Fruit fly (Drosophila melanogaster) whole organism, embryonic: ENCODE measurements around the gene Ir87a.

Experiments used
- Ada2b ChIP-seq: fragments of 200-800 bp; sonication (Bioruptor generic); IDR thresholded peaks from 2 replicates; pipeline ENCODE4 v1.3.6; 2022; ENCODE audit warnings: missing biosample characterization, missing genetic modification characterization
- Asciz ChIP-seq: fragments of 200-800 bp; sonication (Bioruptor generic); optimal IDR thresholded peaks from 2 replicates; lab custom pipeline; 2017; ENCODE audit warnings: missing biosample characterization, mild to moderate bottlenecking, missing genetic modification characterization, missing genetic modification reagents
- Atf6 ChIP-seq: fragments of 200-800 bp; sonication (Bioruptor generic); IDR thresholded peaks from 2 replicates; pipeline ENCODE4 v1.3.6; 2022; ENCODE audit warnings: missing biosample characterization, missing genetic modification characterization
- CG10274 ChIP-seq: fragments of 200-800 bp; sonication (Bioruptor generic); optimal IDR thresholded peaks from 3 replicates; lab custom pipeline; 2017; ENCODE audit warnings: missing biosample characterization, mild to moderate bottlenecking, missing genetic modification characterization
- CG10366 ChIP-seq: fragments of 200-800 bp; sonication (Bioruptor generic); IDR thresholded peaks from 2 replicates; pipeline ENCODE4 v1.3.6; 2022; ENCODE audit warnings: missing biosample characterization, missing genetic modification characterization
- CG10431 ChIP-seq: fragments of 200-800 bp; sonication (Bioruptor generic); optimal IDR thresholded peaks from 3 replicates; lab custom pipeline; 2018; ENCODE audit warnings: missing biosample characterization, mild to moderate bottlenecking, missing genetic modification characterization
- CG12659 ChIP-seq: fragments of 200-800 bp; sonication (Bioruptor generic); optimal IDR thresholded peaks from 3 replicates; lab custom pipeline; 2017; ENCODE audit warnings: mild to moderate bottlenecking, missing biosample characterization, missing genetic modification reagents, missing genetic modification characterization
- CG14050 ChIP-seq: fragments of 200-800 bp; sonication (Bioruptor generic); IDR thresholded peaks from 3 replicates; pipeline ENCODE4 v1.3.6; 2022; ENCODE audit warnings: missing biosample characterization, missing genetic modification characterization
- CG15269 ChIP-seq: fragments of 200-800 bp; sonication (Bioruptor generic); optimal IDR thresholded peaks from 2 replicates; lab custom pipeline; 2018; ENCODE audit warnings: missing biosample characterization, mild to moderate bottlenecking, missing genetic modification characterization, moderate library complexity
- CG1529 ChIP-seq: fragments of 200-800 bp; sonication (Bioruptor generic); optimal IDR thresholded peaks from 3 replicates; lab custom pipeline; 2018; ENCODE audit warnings: missing biosample characterization, missing genetic modification characterization
- CG17829 ChIP-seq: fragments of 200-800 bp; optimal IDR thresholded peaks from 2 replicates; lab custom pipeline; 2019; ENCODE audit warnings: missing biosample characterization, mild to moderate bottlenecking, missing genetic modification characterization, moderate library complexity
- CG18262 ChIP-seq: fragments of 200-800 bp; optimal IDR thresholded peaks from 3 replicates; lab custom pipeline; 2019; ENCODE audit warnings: missing biosample characterization, mild to moderate bottlenecking, missing genetic modification characterization, moderate library complexity
- CG2116 ChIP-seq: fragments of 200-800 bp; sonication (Bioruptor generic); optimal IDR thresholded peaks from 3 replicates; lab custom pipeline; 2018; ENCODE audit warnings: missing biosample characterization, mild to moderate bottlenecking, missing genetic modification characterization
- CG30020 ChIP-seq: fragments of 200-800 bp; optimal IDR thresholded peaks from 2 replicates; lab custom pipeline; 2019; ENCODE audit warnings: missing biosample characterization, mild to moderate bottlenecking, missing genetic modification characterization, moderate library complexity
- CG34422 ChIP-seq: fragments of 200-800 bp; sonication (Bioruptor generic); IDR thresholded peaks from 3 replicates; pipeline ENCODE4 v1.3.6; 2022; ENCODE audit warnings: missing biosample characterization, missing genetic modification characterization
- CG4707 ChIP-seq: fragments of 200-800 bp; sonication (Bioruptor generic); optimal IDR thresholded peaks from 2 replicates; lab custom pipeline; 2018; ENCODE audit warnings: missing biosample characterization, mild to moderate bottlenecking, missing genetic modification characterization, moderate library complexity
- CG4730 ChIP-seq: fragments of 200-800 bp; sonication (Bioruptor generic); IDR thresholded peaks from 2 replicates; pipeline ENCODE4 v1.3.6; 2022; ENCODE audit warnings: missing biosample characterization, missing genetic modification characterization
- CG4820 ChIP-seq: fragments of 200-800 bp; sonication (Bioruptor generic); optimal IDR thresholded peaks from 3 replicates; lab custom pipeline; 2016; ENCODE audit warnings: missing biosample characterization, missing genetic modification characterization
- CG6791 ChIP-seq: fragments of 200-800 bp; sonication (Bioruptor generic); IDR thresholded peaks from 3 replicates; pipeline ENCODE4 v1.3.6; 2022; ENCODE audit warnings: missing biosample characterization, missing genetic modification characterization; ENCODE audit not compliant: partially characterized antibody
- CG7745 ChIP-seq: fragments of 200-800 bp; sonication (Bioruptor generic); optimal IDR thresholded peaks from 2 replicates; lab custom pipeline; 2018; ENCODE audit warnings: missing biosample characterization, mild to moderate bottlenecking, missing genetic modification characterization, moderate library complexity
- CG8290 ChIP-seq, 3 experiments: fragments of 200-800 bp; sonication (Bioruptor generic); optimal IDR thresholded peaks; 2 replicates each; lab custom pipeline; 2016 to 2019; ENCODE audit warnings: missing biosample characterization in 3 of 3, missing genetic modification characterization in 3 of 3, mild to moderate bottlenecking in 2 of 3, moderate library complexity in 1 of 3
- CG8924 ChIP-seq: fragments of 200-800 bp; optimal IDR thresholded peaks from 3 replicates; lab custom pipeline; 2019; ENCODE audit warnings: missing biosample characterization, mild to moderate bottlenecking, missing genetic modification characterization, moderate library complexity
- CG9437 ChIP-seq: fragments of 200-800 bp; sonication (Bioruptor generic); optimal IDR thresholded peaks from 2 replicates; lab custom pipeline; 2018; ENCODE audit warnings: missing biosample characterization, mild to moderate bottlenecking, missing genetic modification characterization
- D19B ChIP-seq: fragments of 200-800 bp; sonication (Bioruptor generic); optimal IDR thresholded peaks from 2 replicates; lab custom pipeline; 2017; ENCODE audit warnings: missing biosample characterization, mild to moderate bottlenecking, missing genetic modification characterization
- E2f1 ChIP-seq: fragments of 200-800 bp; sonication (Bioruptor generic); IDR thresholded peaks from 2 replicates; pipeline ENCODE4 v1.3.6; 2022; ENCODE audit warnings: missing biosample characterization, missing genetic modification characterization
- HLH3B ChIP-seq: fragments of 200-800 bp; sonication (Bioruptor generic); IDR thresholded peaks from 2 replicates; pipeline ENCODE4 v1.3.6; 2022; ENCODE audit warnings: missing biosample characterization, missing genetic modification characterization
- Hr39 ChIP-seq: fragments of >200 bp; optimal IDR thresholded peaks from 2 replicates; lab custom pipeline; 2017
- MBD-R2 ChIP-seq: fragments of 200-800 bp; sonication (Bioruptor generic); IDR thresholded peaks from 2 replicates; pipeline ENCODE4 v1.3.6; 2022; ENCODE audit warnings: missing biosample characterization, missing genetic modification characterization
- NK7.1 ChIP-seq: fragments of 200-800 bp; sonication (Bioruptor generic); optimal IDR thresholded peaks from 3 replicates; lab custom pipeline; 2016; ENCODE audit warnings: missing biosample characterization, missing genetic modification characterization
- Neu2 ChIP-seq: fragments of 200-800 bp; sonication (Bioruptor generic); optimal IDR thresholded peaks from 3 replicates; lab custom pipeline; 2016; ENCODE audit warnings: missing biosample characterization, missing genetic modification characterization, borderline replicate concordance
- Oli ChIP-seq: fragments of 200-800 bp; sonication (Bioruptor generic); optimal IDR thresholded peaks from 2 replicates; lab custom pipeline; 2018; ENCODE audit warnings: missing biosample characterization, mild to moderate bottlenecking, missing genetic modification characterization, moderate library complexity
- Ptx1 ChIP-seq: fragments of 200-800 bp; sonication (Bioruptor generic); IDR thresholded peaks from 2 replicates; pipeline ENCODE4 v1.3.6; 2022; ENCODE audit warnings: missing biosample characterization, missing genetic modification characterization
- Ssrp ChIP-seq: fragments of 200-800 bp; sonication (Bioruptor generic); optimal IDR thresholded peaks from 2 replicates; lab custom pipeline; 2018; ENCODE audit warnings: missing biosample characterization, mild to moderate bottlenecking, missing genetic modification characterization, moderate library complexity
- TFAM ChIP-seq: fragments of 200-800 bp; sonication (Bioruptor generic); optimal IDR thresholded peaks from 2 replicates; lab custom pipeline; 2017; ENCODE audit warnings: missing biosample characterization, missing genetic modification characterization, inconsistent platforms
- cato ChIP-seq: fragments of 200-800 bp; sonication (Bioruptor generic); optimal IDR thresholded peaks from 2 replicates; lab custom pipeline; 2016; ENCODE audit warnings: missing biosample characterization, missing genetic modification characterization, borderline replicate concordance
- chn ChIP-seq: fragments of 200-800 bp; sonication (Bioruptor generic); optimal IDR thresholded peaks from 2 replicates; lab custom pipeline; 2016; ENCODE audit warnings: missing biosample characterization, missing genetic modification characterization
- fd102C ChIP-seq: fragments of 200-800 bp; sonication (Bioruptor generic); optimal IDR thresholded peaks from 2 replicates; lab custom pipeline; 2018; ENCODE audit warnings: missing biosample characterization, mild to moderate bottlenecking, missing genetic modification characterization, moderate library complexity
- fd3F ChIP-seq: fragments of 200-800 bp; sonication (Bioruptor generic); optimal IDR thresholded peaks from 2 replicates; lab custom pipeline; 2018; ENCODE audit warnings: missing biosample characterization, mild to moderate bottlenecking, missing genetic modification characterization, moderate library complexity
- grn ChIP-seq: fragments of 200-800 bp; sonication (Bioruptor generic); optimal IDR thresholded peaks from 3 replicates; lab custom pipeline; 2017; ENCODE audit warnings: missing biosample characterization, missing genetic modification characterization
- gro ChIP-seq: fragments of 200-800 bp; sonication (Bioruptor generic); optimal IDR thresholded peaks from 2 replicates; lab custom pipeline; 2016; ENCODE audit warnings: missing biosample characterization, missing genetic modification characterization
- gsb ChIP-seq: fragments of 200-800 bp; sonication (Bioruptor generic); IDR thresholded peaks from 2 replicates; pipeline ENCODE4 v1.3.6; 2022; ENCODE audit warnings: missing biosample characterization, missing genetic modification characterization
- nau ChIP-seq: fragments of 200-800 bp; sonication (Bioruptor generic); optimal IDR thresholded peaks from 3 replicates; lab custom pipeline; 2017; ENCODE audit warnings: missing biosample characterization, mild to moderate bottlenecking, missing genetic modification characterization, missing genetic modification reagents
- otp ChIP-seq: fragments of 200-800 bp; sonication (Bioruptor generic); IDR thresholded peaks from 3 replicates; pipeline ENCODE4, ENCODE4 v1.3.6; 2022; ENCODE audit warnings: missing biosample characterization, missing genetic modification characterization
- pb ChIP-seq: fragments of 200-800 bp; sonication (Bioruptor generic); optimal IDR thresholded peaks from 3 replicates; lab custom pipeline; 2016; ENCODE audit warnings: missing biosample characterization, missing genetic modification characterization
- sr ChIP-seq: fragments of 200-800 bp; sonication (Bioruptor generic); IDR thresholded peaks from 3 replicates; pipeline ENCODE4 v1.3.6; 2022; ENCODE audit warnings: missing biosample characterization, missing genetic modification characterization
- stc ChIP-seq: fragments of 200-800 bp; sonication (Bioruptor generic); IDR thresholded peaks from 2 replicates; pipeline ENCODE4 v1.3.6; 2022; ENCODE audit warnings: missing biosample characterization, missing genetic modification characterization
- trem ChIP-seq: fragments of 200-800 bp; optimal IDR thresholded peaks from 3 replicates; lab custom pipeline; 2019; ENCODE audit warnings: missing biosample characterization, mild to moderate bottlenecking, missing genetic modification characterization, moderate library complexity
- trh ChIP-seq: fragments of 200-800 bp; sonication (Bioruptor generic); optimal IDR thresholded peaks from 2 replicates; lab custom pipeline; 2016; ENCODE audit warnings: missing biosample characterization, missing genetic modification characterization
- vfl ChIP-seq: fragments of 200-800 bp; sonication (Bioruptor generic); optimal IDR thresholded peaks from 2 replicates; lab custom pipeline; 2016; ENCODE audit warnings: missing biosample characterization, missing genetic modification characterization
- vvl ChIP-seq: fragments of 200-800 bp; sonication (Bioruptor generic); IDR thresholded peaks from 2 replicates; pipeline ENCODE4 v1.3.6; 2022; ENCODE audit warnings: missing biosample characterization, missing genetic modification characterization

Gene Ir87a

DNA sequence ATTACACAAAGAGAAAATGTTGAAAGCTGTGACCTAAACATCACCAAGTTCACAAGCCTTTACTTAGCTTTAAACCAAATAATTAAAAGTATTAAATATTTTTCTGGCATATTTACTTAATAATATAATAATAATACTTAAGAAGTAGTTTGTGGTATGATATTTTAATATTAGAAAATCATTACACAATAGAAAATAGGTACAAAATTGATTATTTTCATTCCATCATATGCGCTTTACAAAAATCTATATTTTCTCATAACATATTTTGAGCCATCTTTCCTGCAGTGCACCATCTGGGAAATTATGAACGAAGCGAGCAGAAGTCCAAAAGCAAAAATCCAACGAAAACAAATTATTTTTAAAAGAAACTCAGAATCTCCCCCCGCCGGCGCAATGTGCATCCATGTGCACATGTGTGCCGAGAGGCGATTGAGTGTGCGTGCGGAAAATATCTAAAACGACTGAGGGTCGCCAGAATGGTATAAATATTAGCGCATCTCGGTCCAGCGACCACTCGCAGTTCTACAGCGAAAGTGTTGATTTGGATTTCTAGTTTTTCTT, 5.5 kb downstream of the Ir87a start, which contains the start of gene Act87E (continued):
- no peak for TF ChIP-seq MBD-R2 (GFP tag; lab: Robert Waterston, UW)
- peak; percentile 17 for TF ChIP-seq cato (GFP tag; lab: Kevin White, UChicago)
- peak; percentile 0 for TF ChIP-seq chn
- no peak for TF ChIP-seq NK7.1 (GFP tag; lab: Kevin White, UChicago)
- TF ChIP-seq trh (GFP tag; lab: Kevin White, UChicago): no peak
- TF ChIP-seq vfl (GFP tag; lab: Kevin White, UChicago): no peak
- peak; percentile 84 for TF ChIP-seq CG8924 (tag; lab: Kevin White, UChicago)
- TF ChIP-seq fd102C: no peak
- peak; percentile 15 for TF ChIP-seq CG4820 (GFP tag; lab: Kevin White, UChicago)
- TF ChIP-seq CG14050 (GFP tag; lab: Robert Waterston, UW): no peak
- no peak for TF ChIP-seq pb (GFP tag; lab: Kevin White, UChicago)
- TF ChIP-seq CG1529 (GFP tag; lab: Kevin White, UChicago): peak; percentile 42
- peak; percentile 90 for TF ChIP-seq CG18262 (tag; lab: Kevin White, UChicago)
- no peak for TF ChIP-seq CG4707 (GFP tag; lab: Kevin White, UChicago)
- TF ChIP-seq fd3F (GFP tag; lab: Kevin White, UChicago): peak; percentile 52
- 0 out of 2 replicates have a peak, but pooled peaks have one; percentile 15 for TF ChIP-seq vvl (GFP tag; lab: Robert Waterston, UW)
- 0 out of 2 replicates have a peak, but pooled peaks have one; percentile 19 for TF ChIP-seq CG4730
- no peak for TF ChIP-seq CG10274 (GFP tag; lab: Kevin White, UChicago)
- no peak for TF ChIP-seq D19B (GFP tag; lab: Kevin White, UChicago)
- peak; percentile 64 for TF ChIP-seq trem (tag; lab: Kevin White, UChicago)
- no peak for TF ChIP-seq Hr39 (lab: Kevin White, UChicago)
- peak; percentile 66; the same call in 2 of the 3 replicates for TF ChIP-seq sr (GFP tag; lab: Robert Waterston, UW)
- TF ChIP-seq CG7745 (tag; lab: Kevin White, UChicago): no peak
- peak; percentile 35; the same call in 1 of the 2 replicates for TF ChIP-seq E2f1 (GFP tag; lab: Robert Waterston, UW)
- TF ChIP-seq CG10366 (GFP tag; lab: Robert Waterston, UW): 0 out of 2 replicates have a peak, but pooled peaks have one; percentile 32
- 0 out of 2 replicates have a peak, but pooled peaks have one; percentile 23 for TF ChIP-seq HLH3B (GFP tag; lab: Robert Waterston, UW)
- peak; percentile 35 for TF ChIP-seq CG8290 (GFP tag; optimal IDR thresholded peaks at IDR 0.05; lab: Kevin White, UChicago)
- no peak for TF ChIP-seq CG8290 (tag; optimal IDR thresholded peaks at IDR 0.05; lab: Kevin White, UChicago)
- peak; percentile 8 for TF ChIP-seq CG10431 (GFP tag; lab: Kevin White, UChicago)
- peak; percentile 72 for TF ChIP-seq CG12659 (GFP tag; lab: Kevin White, UChicago)
- TF ChIP-seq CG15269 (tag; lab: Kevin White, UChicago): peak; percentile 69
- no peak for TF ChIP-seq Neu2
- TF ChIP-seq gro: no peak
- peak; percentile 60 for TF ChIP-seq Asciz (GFP tag; lab: Kevin White, UChicago)
- no peak; the same call in 1 of the 2 replicates for TF ChIP-seq Atf6
- TF ChIP-seq otp (GFP tag; lab: Robert Waterston, UW): no peak
- TF ChIP-seq grn (GFP tag; lab: Kevin White, UChicago): no peak
- peak; percentile 46 for TF ChIP-seq CG30020 (tag; lab: Kevin White, UChicago)
- TF ChIP-seq CG34422 (GFP tag; lab: Robert Waterston, UW): no peak
- TF ChIP-seq gsb (GFP tag; lab: Robert Waterston, UW): no peak
- TF ChIP-seq Ssrp: peak; percentile 78
- TF ChIP-seq CG6791 (GFP tag; lab: Robert Waterston, UW): no peak
- peak; percentile 73 for TF ChIP-seq CG9437
- peak; percentile 85 for TF ChIP-seq CG17829
- TF ChIP-seq Ada2b: no peak
- TF ChIP-seq Ptx1 (GFP tag; lab: Robert Waterston, UW): peak; percentile 67
- no peak for TF ChIP-seq TFAM (GFP tag; lab: Kevin White, UChicago)
- TF ChIP-seq Oli (tag; lab: Kevin White, UChicago): peak; percentile 75
- TF ChIP-seq stc (GFP tag; lab: Robert Waterston, UW): peak; percentile 58
- peak; percentile 7 for TF ChIP-seq CG2116 (GFP tag; lab: Kevin White, UChicago)
- TF ChIP-seq nau: no peak
